Worm (Caenorhabditis elegans) whole organism, L2 larva: Measurements from ENCODE around the gene K11H3.8.
A peak's percentile ranks its signal among the peaks of the same experiment; 100 is the strongest.

Experiments used
- C34F6.9 ChIP-seq: fragments of 150-350 bp; optimal IDR thresholded peaks from 2 replicates; lab custom pipeline; 2014; ENCODE audit warnings: missing biosample characterization, missing genetic modification characterization
- F13H6.1 ChIP-seq: sonication (generic microtip); optimal IDR thresholded peaks from 2 replicates; lab custom pipeline; 2016; ENCODE audit warnings: missing genetic modification characterization, missing compliant biosample characterization
- R02D3.7 ChIP-seq: fragments of 150-350 bp; optimal IDR thresholded peaks from 2 replicates; lab custom pipeline; 2014; ENCODE audit warnings: missing biosample characterization, missing genetic modification characterization
- Y55F3AM.14 ChIP-seq: fragments of 200-800 bp; sonication (Bioruptor generic); optimal IDR thresholded peaks from 2 replicates; lab custom pipeline; 2018; ENCODE audit warnings: mild to moderate bottlenecking, missing genetic modification characterization, missing compliant biosample characterization
- ZK546.5 ChIP-seq: sonication (generic microtip); optimal IDR thresholded peaks from 2 replicates; lab custom pipeline; 2017; ENCODE audit warnings: missing biosample characterization, missing genetic modification characterization
- alr-1 ChIP-seq: fragments of 150-350 bp; optimal IDR thresholded peaks from 2 replicates; lab custom pipeline; 2014; ENCODE audit warnings: missing biosample characterization, missing genetic modification characterization
- aly-2 ChIP-seq: fragments of 150-350 bp; optimal IDR thresholded peaks from 2 replicates; lab custom pipeline; 2014; ENCODE audit warnings: missing biosample characterization, missing genetic modification characterization
- ama-1 ChIP-seq: fragments of 150-350 bp; optimal IDR thresholded peaks from 2 replicates; lab custom pipeline; 2018; ENCODE audit warnings: inconsistent platforms
- blmp-1 ChIP-seq: sonication (generic microtip); optimal IDR thresholded peaks from 2 replicates; lab custom pipeline; 2017; ENCODE audit warnings: missing genetic modification characterization, mild to moderate bottlenecking, missing compliant biosample characterization, antibody characterized with exemption, moderate library complexity; ENCODE audit not compliant: insufficient read depth
- ceh-16 ChIP-seq: fragments of 150-350 bp; optimal IDR thresholded peaks from 2 replicates; lab custom pipeline; 2014; ENCODE audit warnings: missing biosample characterization, missing genetic modification characterization
- ceh-82 ChIP-seq: fragments of 150-350 bp; optimal IDR thresholded peaks from 2 replicates; lab custom pipeline; 2014; ENCODE audit warnings: missing biosample characterization, missing genetic modification characterization
- crh-2 ChIP-seq: sonication (generic microtip); optimal IDR thresholded peaks from 2 replicates; lab custom pipeline; 2017; ENCODE audit warnings: missing biosample characterization, missing genetic modification characterization
- dmd-4 ChIP-seq: sonication (generic microtip); optimal IDR thresholded peaks from 2 replicates; lab custom pipeline; 2017; ENCODE audit warnings: missing biosample characterization, missing genetic modification characterization
- egl-27 ChIP-seq: sonication (generic microtip); optimal IDR thresholded peaks from 3 replicates; lab custom pipeline; 2017; ENCODE audit warnings: missing biosample characterization, missing genetic modification reagents, missing genetic modification characterization
- elt-1 ChIP-seq: fragments of 150-350 bp; optimal IDR thresholded peaks from 2 replicates; lab custom pipeline; 2014; ENCODE audit warnings: missing biosample characterization, missing genetic modification characterization
- elt-3 ChIP-seq: sonication (generic microtip); optimal IDR thresholded peaks from 2 replicates; lab custom pipeline; 2017; ENCODE audit warnings: missing biosample characterization, missing genetic modification characterization
- fos-1 ChIP-seq: fragments of 150-350 bp; optimal IDR thresholded peaks from 2 replicates; lab custom pipeline; 2014; ENCODE audit warnings: missing biosample characterization, missing genetic modification characterization
- gmeb-1 ChIP-seq: fragments of 150-350 bp; optimal IDR thresholded peaks from 2 replicates; lab custom pipeline; 2014; ENCODE audit warnings: missing biosample characterization, missing genetic modification characterization
- lin-11 ChIP-seq: fragments of 150-350 bp; sonication (generic microtip); optimal IDR thresholded peaks from 2 replicates; lab custom pipeline; 2014; ENCODE audit warnings: missing biosample characterization, missing genetic modification characterization, inconsistent platforms, mixed read lengths
- lin-13 ChIP-seq: fragments of 150-350 bp; optimal IDR thresholded peaks from 2 replicates; lab custom pipeline; 2014; ENCODE audit warnings: missing biosample characterization, missing genetic modification reagents, missing genetic modification characterization
- lin-39 ChIP-seq: fragments of 150-350 bp; optimal IDR thresholded peaks from 2 replicates; lab custom pipeline; 2014; ENCODE audit warnings: missing biosample characterization, missing genetic modification reagents, missing genetic modification characterization
- lsy-2 ChIP-seq, 2 experiments: fragments of 150-350 bp in 1 of 2; sonication (generic microtip) in 1 of 2; optimal IDR thresholded peaks; 2 replicates each; lab custom pipeline; 2014 to 2017; ENCODE audit warnings: missing biosample characterization in 2 of 2, missing genetic modification characterization in 2 of 2
- mab-5 ChIP-seq: fragments of 150-350 bp; optimal IDR thresholded peaks from 2 replicates; lab custom pipeline; 2014; ENCODE audit warnings: missing biosample characterization, missing genetic modification characterization
- mbf-1 ChIP-seq: sonication (generic microtip); optimal IDR thresholded peaks from 2 replicates; lab custom pipeline; 2017; ENCODE audit warnings: missing biosample characterization, missing genetic modification characterization
- mdl-1 ChIP-seq, 2 experiments: fragments of 150-350 bp in 1 of 2; sonication (generic microtip) in 1 of 2; optimal IDR thresholded peaks; 2 replicates each; lab custom pipeline; 2017; ENCODE audit warnings: missing biosample characterization in 2 of 2, missing genetic modification characterization in 2 of 2
- nhr-10 ChIP-seq: sonication (generic microtip); optimal IDR thresholded peaks from 2 replicates; lab custom pipeline; 2017; ENCODE audit warnings: missing biosample characterization, missing genetic modification characterization
- nhr-11 ChIP-seq: fragments of 150-350 bp; optimal IDR thresholded peaks from 2 replicates; lab custom pipeline; 2014; ENCODE audit warnings: missing biosample characterization, missing genetic modification characterization
- nhr-12 ChIP-seq: fragments of 150-350 bp; optimal IDR thresholded peaks from 2 replicates; lab custom pipeline; 2014; ENCODE audit warnings: missing biosample characterization, missing genetic modification characterization
- nhr-129 ChIP-seq: fragments of 150-350 bp; optimal IDR thresholded peaks from 2 replicates; lab custom pipeline; 2014; ENCODE audit warnings: missing biosample characterization, missing genetic modification characterization
- nhr-21 ChIP-seq: fragments of 150-350 bp; optimal IDR thresholded peaks from 2 replicates; lab custom pipeline; 2014; ENCODE audit warnings: missing biosample characterization, missing genetic modification characterization
- nhr-23 ChIP-seq: fragments of 150-350 bp; optimal IDR thresholded peaks from 2 replicates; lab custom pipeline; 2014; ENCODE audit warnings: missing biosample characterization, missing genetic modification reagents, missing genetic modification characterization
- nhr-237 ChIP-seq: fragments of 150-350 bp; optimal IDR thresholded peaks from 2 replicates; lab custom pipeline; 2014; ENCODE audit warnings: missing biosample characterization, missing genetic modification characterization
- nhr-25 ChIP-seq: fragments of 150-350 bp; sonication (generic microtip); optimal IDR thresholded peaks from 3 replicates; lab custom pipeline; 2014; ENCODE audit warnings: missing biosample characterization, missing genetic modification characterization
- nhr-6 ChIP-seq: fragments of 150-350 bp; optimal IDR thresholded peaks from 2 replicates; lab custom pipeline; 2014; ENCODE audit warnings: missing biosample characterization, missing genetic modification characterization
- nhr-77 ChIP-seq: fragments of 150-350 bp; optimal IDR thresholded peaks from 2 replicates; lab custom pipeline; 2014; ENCODE audit warnings: missing biosample characterization, missing genetic modification characterization
- peb-1 ChIP-seq: fragments of 150-350 bp; optimal IDR thresholded peaks from 2 replicates; lab custom pipeline; 2014; ENCODE audit warnings: missing biosample characterization, missing genetic modification characterization
- sem-4 ChIP-seq: fragments of 150-350 bp; optimal IDR thresholded peaks from 2 replicates; lab custom pipeline; 2014; ENCODE audit warnings: missing biosample characterization, missing genetic modification reagents, missing genetic modification characterization
- skn-1 ChIP-seq: sonication (generic microtip); optimal IDR thresholded peaks from 2 replicates; lab custom pipeline; 2017; ENCODE audit warnings: missing biosample characterization, missing genetic modification characterization
- sma-3 ChIP-seq: sonication (generic microtip); optimal IDR thresholded peaks from 2 replicates; lab custom pipeline; 2016; ENCODE audit warnings: missing genetic modification reagents, missing genetic modification characterization, missing compliant biosample characterization
- sma-9 ChIP-seq, 2 experiments: fragments of 150-350 bp in 1 of 2; sonication (generic microtip) in 1 of 2; optimal IDR thresholded peaks; 2 replicates each; lab custom pipeline; 2014 to 2016; ENCODE audit warnings: missing genetic modification characterization in 2 of 2, mild to moderate bottlenecking in 1 of 2, missing biosample characterization in 1 of 2, missing compliant biosample characterization in 1 of 2, missing genetic modification reagents in 1 of 2, moderate library complexity in 1 of 2
- snpc-4 ChIP-seq: fragments of 150-350 bp; optimal IDR thresholded peaks from 2 replicates; lab custom pipeline; 2014; ENCODE audit warnings: missing biosample characterization, missing genetic modification characterization
- unc-39 ChIP-seq: fragments of 150-350 bp; optimal IDR thresholded peaks from 2 replicates; lab custom pipeline; 2014; ENCODE audit warnings: missing biosample characterization, missing genetic modification characterization
- unc-55 ChIP-seq: fragments of 150-350 bp; sonication (generic microtip); optimal IDR thresholded peaks from 3 replicates; lab custom pipeline; 2014; ENCODE audit warnings: missing biosample characterization, missing genetic modification reagents, missing genetic modification characterization
- unc-62 ChIP-seq: fragments of 150-350 bp; optimal IDR thresholded peaks from 2 replicates; lab custom pipeline; 2014; ENCODE audit warnings: missing biosample characterization, missing genetic modification reagents, missing genetic modification characterization
- zag-1 ChIP-seq: fragments of 150-350 bp; optimal IDR thresholded peaks from 2 replicates; lab custom pipeline; 2014; ENCODE audit warnings: missing biosample characterization, missing genetic modification characterization
- ztf-1 ChIP-seq: fragments of 200-800 bp; sonication (Bioruptor generic); conservative IDR thresholded peaks from 2 replicates; pipeline ENCODE4 v1.3.6; 2022; ENCODE audit warnings: missing genetic modification characterization, missing compliant biosample characterization
- ztf-11 ChIP-seq: sonication (generic microtip); optimal IDR thresholded peaks from 2 replicates; lab custom pipeline; 2017; ENCODE audit warnings: missing biosample characterization, missing genetic modification characterization
- ztf-4 ChIP-seq: fragments of 150-350 bp; optimal IDR thresholded peaks from 2 replicates; lab custom pipeline; 2014; ENCODE audit warnings: missing biosample characterization, missing genetic modification characterization

K11H3.8 gene

ce11 chrIII:9824330-9824934, 10.6 kb upstream of the K11H3.8 start, which contains the start of gene lin-52 (continued):
- TF ChIP-seq sma-9 (GFP tag; optimal IDR thresholded peaks at IDR 0.05; lab: Kevin White, UChicago) (no peak), sma-9 (tag; optimal IDR thresholded peaks at IDR 0.05; lab: Kevin White, UChicago) (no peak), nhr-21 (tag; lab: Kevin White, UChicago) (no peak)

- TF ChIP-seq ztf-1 (GFP tag; lab: Robert Waterston, UW) = no peak
- TF ChIP-seq ztf-11 (tag; lab: Kevin White, UChicago) = no peak
- no peak for TF ChIP-seq nhr-11 (tag; lab: Kevin White, UChicago)
- TF ChIP-seq R02D3.7 (tag; lab: Kevin White, UChicago) = no peak
- no peak for TF ChIP-seq alr-1 (tag; lab: Kevin White, UChicago)
- TF ChIP-seq lin-13 (GFP tag; lab: Kevin White, UChicago) = no peak
- TF ChIP-seq elt-3 = no peak
- TF ChIP-seq ztf-4 (tag; lab: Kevin White, UChicago) = no peak
- TF ChIP-seq lsy-2 (tag; optimal IDR thresholded peaks at IDR 0.05; lab: Kevin White, UChicago) = no peak
- no peak for TF ChIP-seq peb-1 (tag; lab: Kevin White, UChicago)
- no peak for TF ChIP-seq ZK546.5 (tag; lab: Kevin White, UChicago)
- TF ChIP-seq lin-39 (tag; lab: Kevin White, UChicago) = no peak
- TF ChIP-seq Y55F3AM.14 = peak; percentile 9
- TF ChIP-seq ama-1 = no peak
- TF ChIP-seq nhr-21 (tag; lab: Kevin White, UChicago) = peak; percentile 8
- TF ChIP-seq mbf-1 (tag; lab: Kevin White, UChicago) = no peak
- TF ChIP-seq unc-62 = no peak
- no peak for TF ChIP-seq nhr-25 (tag; lab: Kevin White, UChicago)
- TF ChIP-seq gmeb-1 = no peak
- TF ChIP-seq fos-1 (tag; lab: Kevin White, UChicago) = peak; percentile 35
- no peak for TF ChIP-seq mdl-1 (tag; optimal IDR thresholded peaks at IDR 0.05; lab: Kevin White, UChicago)
- no peak for TF ChIP-seq zag-1 (tag; lab: Kevin White, UChicago)
- TF ChIP-seq elt-1 (tag; lab: Kevin White, UChicago) = no peak
- no peak for TF ChIP-seq nhr-12 (tag; lab: Kevin White, UChicago)
- no peak for TF ChIP-seq ceh-16 (tag; lab: Kevin White, UChicago)
- TF ChIP-seq snpc-4 = no peak
- TF ChIP-seq F13H6.1 (tag; lab: Kevin White, UChicago) = no peak
- TF ChIP-seq crh-2 (tag; lab: Kevin White, UChicago) = no peak
- no peak for TF ChIP-seq sma-9 (GFP tag; optimal IDR thresholded peaks at IDR 0.05; lab: Kevin White, UChicago)
- no peak for TF ChIP-seq sma-9 (tag; optimal IDR thresholded peaks at IDR 0.05; lab: Kevin White, UChicago)
- TF ChIP-seq aly-2 (tag; lab: Kevin White, UChicago) = no peak
- no peak for TF ChIP-seq lin-11 (tag; lab: Kevin White, UChicago)
- no peak for TF ChIP-seq mab-5
- no peak for TF ChIP-seq blmp-1 (tag; lab: Kevin White, UChicago)
- TF ChIP-seq egl-27 (tag; lab: Kevin White, UChicago) = no peak
- no peak for TF ChIP-seq C34F6.9
- TF ChIP-seq sma-3 (GFP tag; lab: Kevin White, UChicago) = no peak
- no peak for TF ChIP-seq ceh-82 (tag; lab: Kevin White, UChicago)
- no peak for TF ChIP-seq sem-4 (tag; lab: Kevin White, UChicago)
- TF ChIP-seq skn-1 = peak; percentile 34
- no peak for TF ChIP-seq nhr-6 (tag; lab: Kevin White, UChicago)
- no peak for TF ChIP-seq nhr-23 (tag; lab: Kevin White, UChicago)
- TF ChIP-seq unc-55 = peak; percentile 11
- no peak for TF ChIP-seq nhr-237 (tag; lab: Kevin White, UChicago)
- TF ChIP-seq unc-39 (tag; lab: Kevin White, UChicago) = no peak
- TF ChIP-seq nhr-77 (tag; lab: Kevin White, UChicago) = no peak
- peak; percentile 32 for TF ChIP-seq nhr-129 (tag; lab: Kevin White, UChicago)
- TF ChIP-seq nhr-10 (tag; lab: Kevin White, UChicago) = peak; percentile 7
- no peak for TF ChIP-seq dmd-4 (tag; lab: Kevin White, UChicago)
Measured at ce11 chrIII:9825073-9825828, 9.7 kb upstream of the K11H3.8 start, which contains the start of gene ZK632.9. Gene ZK632.9 (minus strand): TSS chrIII:9825432.
